Worm (Caenorhabditis elegans) whole organism, mixed stage, embryonic: ENCODE measurements around the gene Y1A5A.1.
A peak's percentile ranks its signal among the peaks of the same experiment; 100 is the strongest.

Experiments
- blmp-1 ChIP-seq: fragments of 150-350 bp; optimal IDR thresholded peaks from 2 replicates; lab custom pipeline; 2014; ENCODE audit warnings: missing biosample characterization, missing genetic modification characterization
- ceh-39 ChIP-seq: fragments of 150-350 bp; optimal IDR thresholded peaks from 2 replicates; lab custom pipeline; 2014; ENCODE audit warnings: missing biosample characterization, missing genetic modification characterization
- ceh-83 ChIP-seq: fragments of 200-800 bp; sonication (Bioruptor generic); optimal IDR thresholded peaks from 2 replicates; lab custom pipeline; 2018; ENCODE audit warnings: mild to moderate bottlenecking, missing genetic modification characterization, missing compliant biosample characterization
- cnd-1 ChIP-seq: fragments of 200-800 bp; sonication (Bioruptor generic); optimal IDR thresholded peaks from 2 replicates; lab custom pipeline; 2018; ENCODE audit warnings: mild to moderate bottlenecking, missing genetic modification characterization, missing compliant biosample characterization
- drap-1 ChIP-seq: fragments of 200-800 bp; sonication (Bioruptor generic); optimal IDR thresholded peaks from 3 replicates; lab custom pipeline; 2018; ENCODE audit warnings: mild to moderate bottlenecking, missing genetic modification characterization, missing compliant biosample characterization
- elt-1 ChIP-seq: sonication (generic microtip); optimal IDR thresholded peaks from 2 replicates; lab custom pipeline; 2017; ENCODE audit warnings: missing genetic modification characterization, mild to moderate bottlenecking, missing compliant biosample characterization, antibody characterized with exemption, moderate library complexity, borderline replicate concordance; ENCODE audit not compliant: insufficient read depth
- elt-3 ChIP-seq: fragments of 150-350 bp; optimal IDR thresholded peaks from 2 replicates; lab custom pipeline; 2014; ENCODE audit warnings: missing biosample characterization, missing genetic modification characterization
- flh-1 ChIP-seq: fragments of 200-800 bp; sonication (Bioruptor generic); optimal IDR thresholded peaks from 2 replicates; lab custom pipeline; 2018; ENCODE audit warnings: mild to moderate bottlenecking, missing genetic modification characterization, moderate library complexity, missing compliant biosample characterization
- hlh-1 ChIP-seq: fragments of 150-350 bp; optimal IDR thresholded peaks from 2 replicates; lab custom pipeline; 2014; ENCODE audit warnings: missing biosample characterization, missing genetic modification reagents, missing genetic modification characterization
- lin-13 ChIP-seq: fragments of 150-350 bp; optimal IDR thresholded peaks from 2 replicates; lab custom pipeline; 2014; ENCODE audit warnings: missing biosample characterization, missing genetic modification characterization
- lin-32 ChIP-seq: fragments of 200-800 bp; sonication (Bioruptor generic); optimal IDR thresholded peaks from 2 replicates; lab custom pipeline; 2018; ENCODE audit warnings: mild to moderate bottlenecking, missing genetic modification characterization, missing compliant biosample characterization
- lsy-2 ChIP-seq: fragments of 150-350 bp; optimal IDR thresholded peaks from 2 replicates; lab custom pipeline; 2014; ENCODE audit warnings: missing biosample characterization, missing genetic modification characterization
- mab-5 ChIP-seq: fragments of 150-350 bp; optimal IDR thresholded peaks from 2 replicates; lab custom pipeline; 2014; ENCODE audit warnings: missing biosample characterization, missing genetic modification characterization
- mep-1 ChIP-seq: fragments of 150-350 bp; optimal IDR thresholded peaks from 2 replicates; lab custom pipeline; 2017; ENCODE audit warnings: missing biosample characterization, missing genetic modification reagents, missing genetic modification characterization, inconsistent platforms
- mls-2 ChIP-seq: sonication (generic microtip); optimal IDR thresholded peaks from 2 replicates; lab custom pipeline; 2016; ENCODE audit warnings: mild to moderate bottlenecking, missing genetic modification characterization, moderate library complexity, missing compliant biosample characterization
- nhr-12 ChIP-seq: fragments of 150-350 bp; optimal IDR thresholded peaks from 2 replicates; lab custom pipeline; 2014; ENCODE audit warnings: missing biosample characterization, missing genetic modification characterization
- nhr-2 ChIP-seq: fragments of 150-350 bp; optimal IDR thresholded peaks from 2 replicates; lab custom pipeline; 2014; ENCODE audit warnings: missing biosample characterization, missing genetic modification characterization
- nhr-76 ChIP-seq: sonication (generic microtip); optimal IDR thresholded peaks from 2 replicates; lab custom pipeline; 2017; ENCODE audit warnings: missing biosample characterization, missing genetic modification characterization
- pha-4 ChIP-seq: fragments of 150-350 bp; optimal IDR thresholded peaks from 2 replicates; lab custom pipeline; 2018; ENCODE audit warnings: missing biosample characterization, missing genetic modification reagents, missing genetic modification characterization
- snpc-4 ChIP-seq: fragments of 150-350 bp; optimal IDR thresholded peaks from 2 replicates; lab custom pipeline; 2014; ENCODE audit warnings: missing biosample characterization, missing genetic modification characterization
- sptf-1 ChIP-seq: sonication (generic microtip); optimal IDR thresholded peaks from 2 replicates; lab custom pipeline; 2017; ENCODE audit warnings: mild to moderate bottlenecking, missing genetic modification characterization, moderate library complexity, missing compliant biosample characterization
- tbx-8 ChIP-seq: fragments of 200-800 bp; sonication (Bioruptor generic); optimal IDR thresholded peaks from 2 replicates; lab custom pipeline; 2018; ENCODE audit warnings: mild to moderate bottlenecking, missing genetic modification characterization, moderate library complexity, missing compliant biosample characterization
- unc-120 ChIP-seq: sonication (generic microtip); optimal IDR thresholded peaks from 2 replicates; lab custom pipeline; 2017; ENCODE audit warnings: missing genetic modification characterization, missing compliant biosample characterization; ENCODE audit not compliant: poor library complexity, severe bottlenecking
- unc-39 ChIP-seq: fragments of 150-350 bp; optimal IDR thresholded peaks from 2 replicates; lab custom pipeline; 2014; ENCODE audit warnings: missing biosample characterization, missing genetic modification characterization
- unc-62 ChIP-seq: fragments of 150-350 bp; optimal IDR thresholded peaks from 2 replicates; lab custom pipeline; 2014; ENCODE audit warnings: missing biosample characterization, missing genetic modification reagents, missing genetic modification characterization
- zip-8 ChIP-seq: fragments of 150-350 bp; optimal IDR thresholded peaks from 2 replicates; lab custom pipeline; 2014; ENCODE audit warnings: missing biosample characterization, missing genetic modification characterization
- ztf-11 ChIP-seq: fragments of 150-350 bp; optimal IDR thresholded peaks from 2 replicates; lab custom pipeline; 2014; ENCODE audit warnings: missing biosample characterization, missing genetic modification characterization

The Y1A5A.1 gene

ce11 chrIII:3984049-3984484 is 2.4 kb downstream of the Y1A5A.1 start:
- TF ChIP-seq blmp-1 (tag; lab: Kevin White, UChicago) (no peak), unc-120 (tag; lab: Kevin White, UChicago) (peak; percentile 25), ceh-83 (GFP tag; lab: Kevin White, UChicago) (no peak)

ce11 chrIII:3979980-3980631 is 6.4 kb downstream of the Y1A5A.1 start:
- TF ChIP-seq cnd-1 (tag; lab: Kevin White, UChicago) (no peak), ceh-39 (tag; lab: Kevin White, UChicago) (no peak), mep-1 (tag; lab: Kevin White, UChicago) (no peak), blmp-1 (tag; lab: Kevin White, UChicago) (no peak), drap-1 (GFP tag; lab: Kevin White, UChicago) (no peak), tbx-8 (GFP tag; lab: Kevin White, UChicago) (no peak), unc-62 (GFP tag; lab: Kevin White, UChicago) (no peak), zip-8 (tag; lab: Kevin White, UChicago) (no peak), elt-1 (tag; lab: Kevin White, UChicago) (no peak), nhr-2 (tag; lab: Kevin White, UChicago) (no peak), pha-4 (tag; lab: Kevin White, UChicago) (no peak), mab-5 (tag; lab: Kevin White, UChicago) (no peak), lsy-2 (tag; lab: Kevin White, UChicago) (no peak), elt-3 (no peak)

- TF ChIP-seq lin-32 (no peak), mls-2 (no peak), elt-3 (no peak), unc-39 (tag; lab: Kevin White, UChicago) (no peak), sptf-1 (no peak), nhr-12 (tag; lab: Kevin White, UChicago) (no peak), zip-8 (tag; lab: Kevin White, UChicago) (no peak), nhr-2 (tag; lab: Kevin White, UChicago) (no peak)
Measured at ce11 chrIII:3978438-3978837, 8.0 kb downstream of the Y1A5A.1 start.

ce11 chrIII:3976992-3977391 is 9.5 kb downstream of the Y1A5A.1 start:
- TF ChIP-seq snpc-4 (tag; lab: Kevin White, UChicago) (no peak), mab-5 (tag; lab: Kevin White, UChicago) (no peak), pha-4 (tag; lab: Kevin White, UChicago) (no peak), mls-2 (no peak), lsy-2 (tag; lab: Kevin White, UChicago) (no peak), zip-8 (tag; lab: Kevin White, UChicago) (no peak), flh-1 (GFP tag; lab: Kevin White, UChicago) (no peak), elt-3 (no peak), elt-1 (tag; lab: Kevin White, UChicago) (no peak), blmp-1 (tag; lab: Kevin White, UChicago) (no peak), unc-62 (GFP tag; lab: Kevin White, UChicago) (no peak), mep-1 (tag; lab: Kevin White, UChicago) (no peak), nhr-2 (tag; lab: Kevin White, UChicago) (no peak), lin-13 (no peak)
- TF ChIP-seq, all 35 proteins: peak for 0

ce11 chrIII:3976291-3976690 is 10.2 kb downstream of the Y1A5A.1 start, which contains the start of gene msi-1:
TSS of gene msi-1 (minus strand) at chrIII:3976391.
- TF ChIP-seq nhr-76 (tag; lab: Kevin White, UChicago) (no peak), lin-32 (no peak), nhr-12 (tag; lab: Kevin White, UChicago) (no peak), lsy-2 (tag; lab: Kevin White, UChicago) (no peak), tbx-8 (GFP tag; lab: Kevin White, UChicago) (no peak), zip-8 (tag; lab: Kevin White, UChicago) (no peak), sptf-1 (no peak)
- TF ChIP-seq, all 35 proteins: peak for 0

- TF ChIP-seq sptf-1 (no peak), elt-1 (tag; lab: Kevin White, UChicago) (no peak), ceh-83 (GFP tag; lab: Kevin White, UChicago) (no peak), hlh-1 (tag; lab: Kevin White, UChicago) (no peak), unc-62 (GFP tag; lab: Kevin White, UChicago) (no peak), tbx-8 (GFP tag; lab: Kevin White, UChicago) (no peak), ztf-11 (tag; lab: Kevin White, UChicago) (no peak)
- TF ChIP-seq, all 35 proteins: peak for 0
Measured at ce11 chrIII:3975008-3975407, 11.5 kb downstream of the Y1A5A.1 start.
